Fruit fly (Drosophila melanogaster) whole organism, pupa: Measurements from ENCODE around the gene sesB.

Experiments used
- CG17806 ChIP-seq: fragments of 200-800 bp; sonication (Bioruptor generic); optimal IDR thresholded peaks from 2 replicates; lab custom pipeline; 2018; ENCODE audit warnings: missing biosample characterization, mild to moderate bottlenecking, missing genetic modification characterization, moderate library complexity
- CG4496 ChIP-seq: fragments of 200-800 bp; sonication (Bioruptor generic); IDR thresholded peaks from 3 replicates; pipeline ENCODE4 v1.3.6; 2022; ENCODE audit warnings: missing biosample characterization, missing genetic modification characterization
- EcR ChIP-seq: fragments of 200-800 bp; sonication (Bioruptor generic); optimal IDR thresholded peaks from 3 replicates; lab custom pipeline; 2019; ENCODE audit warnings: missing biosample characterization, missing genetic modification characterization, mild to moderate bottlenecking, moderate library complexity, missing genetic modification reagents
- gl ChIP-seq: fragments of 200-800 bp; sonication (Bioruptor generic); optimal IDR thresholded peaks from 2 replicates; lab custom pipeline; 2018; ENCODE audit warnings: missing biosample characterization, mild to moderate bottlenecking, missing genetic modification characterization
- rn ChIP-seq: fragments of 200-800 bp; sonication (Bioruptor generic); IDR thresholded peaks from 2 replicates; pipeline ENCODE4 v1.3.6; 2022; ENCODE audit warnings: missing biosample characterization, missing genetic modification characterization

DNA sequence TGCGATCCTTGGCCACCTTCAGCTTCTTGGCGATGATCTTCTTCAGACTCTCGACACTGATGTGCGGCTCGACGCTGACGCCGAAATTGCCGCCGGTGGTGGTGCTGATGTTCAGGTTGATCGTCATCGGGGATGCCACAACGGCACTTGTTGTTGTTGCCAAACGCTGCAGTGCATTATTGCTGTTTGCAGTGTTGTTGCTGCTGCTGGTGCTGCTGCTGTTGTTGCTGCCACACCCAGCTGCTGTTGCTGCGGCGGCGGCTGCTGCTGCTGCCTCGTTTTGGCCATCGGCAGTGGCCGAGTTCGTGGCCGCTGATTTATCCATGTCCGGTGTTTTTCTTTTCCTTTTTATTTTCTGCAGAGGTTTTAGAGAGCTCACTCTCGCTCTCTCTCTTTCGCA lies 42.9 kb downstream of the sesB start:
- TF ChIP-seq rn (GFP tag; lab: Robert Waterston, UW) (no peak), gl (tag; lab: Kevin White, UChicago) (no peak), EcR (GFP tag; lab: Kevin White, UChicago) (no peak), CG4496 (GFP tag; lab: Robert Waterston, UW) (no peak), CG17806 (tag; lab: Kevin White, UChicago) (no peak)
